Worm (Caenorhabditis elegans) whole organism, L2 larva: ENCODE data around the gene F22E5.6.
"Not testable (repeated sequence)": the region's sequence is repeated elsewhere in the genome, so short reads cannot be mapped to it uniquely, and the experiment has no call there.

ENCODE experiments used
- ZK546.5 ChIP-seq: sonication (generic microtip); optimal IDR thresholded peaks from 2 replicates; lab custom pipeline; 2017; ENCODE audit warnings: missing biosample characterization, missing genetic modification characterization
- aly-2 ChIP-seq: fragments of 150-350 bp; optimal IDR thresholded peaks from 2 replicates; lab custom pipeline; 2014; ENCODE audit warnings: missing biosample characterization, missing genetic modification characterization
- ceh-82 ChIP-seq: fragments of 150-350 bp; optimal IDR thresholded peaks from 2 replicates; lab custom pipeline; 2014; ENCODE audit warnings: missing biosample characterization, missing genetic modification characterization
- mbf-1 ChIP-seq: sonication (generic microtip); optimal IDR thresholded peaks from 2 replicates; lab custom pipeline; 2017; ENCODE audit warnings: missing biosample characterization, missing genetic modification characterization
- nhr-25 ChIP-seq: fragments of 150-350 bp; sonication (generic microtip); optimal IDR thresholded peaks from 3 replicates; lab custom pipeline; 2014; ENCODE audit warnings: missing biosample characterization, missing genetic modification characterization
- ztf-11 ChIP-seq: sonication (generic microtip); optimal IDR thresholded peaks from 2 replicates; lab custom pipeline; 2017; ENCODE audit warnings: missing biosample characterization, missing genetic modification characterization

- TF ChIP-seq mbf-1, ZK546.5, ztf-11, aly-2, ceh-82, nhr-25 (tag; lab: Kevin White, UChicago): not testable (repeated sequence)
Measured at ce11 chrII:2619148-2619547, 30.5 kb upstream of the F22E5.6 start, which contains the start of gene msrp-6.
